Worm (Caenorhabditis elegans) whole organism, midembryonic: Measurements from ENCODE around the gene C09G9.5.
A peak's percentile ranks its signal among the peaks of the same experiment; 100 is the strongest.

ENCODE experiments used
- T22C8.4 ChIP-seq: fragments of 200-800 bp; sonication (Bioruptor generic); IDR thresholded peaks from 2 replicates; pipeline ENCODE4 v1.3.6; 2022; ENCODE audit warnings: missing genetic modification characterization, missing compliant biosample characterization
- cog-1 ChIP-seq: sonication (generic microtip); optimal IDR thresholded peaks from 2 replicates; lab custom pipeline; 2016; ENCODE audit warnings: missing genetic modification characterization, missing compliant biosample characterization
- flt-1 ChIP-seq: fragments of 200-800 bp; sonication (Bioruptor generic); IDR thresholded peaks from 2 replicates; pipeline ENCODE4 v1.3.6; 2022; ENCODE audit warnings: missing genetic modification characterization, missing compliant biosample characterization
- klf-2 ChIP-seq: fragments of 200-800 bp; sonication (Bioruptor generic); conservative IDR thresholded peaks from 2 replicates; pipeline ENCODE4 v1.3.6; 2022; ENCODE audit warnings: missing genetic modification reagents, missing genetic modification characterization, missing compliant biosample characterization
- med-1 ChIP-seq: sonication (generic microtip); optimal IDR thresholded peaks from 2 replicates; lab custom pipeline; 2017; ENCODE audit warnings: missing genetic modification characterization, mild to moderate bottlenecking, missing compliant biosample characterization, antibody characterized with exemption, missing genetic modification reagents; ENCODE audit not compliant: insufficient read depth
- ref-1 ChIP-seq: fragments of 200-800 bp; sonication (Bioruptor generic); conservative IDR thresholded peaks from 2 replicates; pipeline ENCODE4 v1.3.6; 2022; ENCODE audit warnings: missing genetic modification reagents, missing genetic modification characterization, missing compliant biosample characterization
- tab-1 ChIP-seq: fragments of 200-800 bp; sonication (Bioruptor generic); IDR thresholded peaks from 2 replicates; pipeline ENCODE4 v1.3.6; 2022; ENCODE audit warnings: missing genetic modification characterization, missing compliant biosample characterization
- ztf-23 ChIP-seq: fragments of 200-800 bp; sonication (Bioruptor generic); IDR thresholded peaks from 2 replicates; pipeline ENCODE4 v1.3.6; 2022; ENCODE audit warnings: missing genetic modification reagents, missing genetic modification characterization, missing compliant biosample characterization
- ztf-29 ChIP-seq: fragments of 200-800 bp; sonication (Bioruptor generic); IDR thresholded peaks from 2 replicates; pipeline ENCODE4 v1.3.6; 2022; ENCODE audit warnings: missing genetic modification reagents, missing genetic modification characterization, missing compliant biosample characterization

Gene C09G9.5

DNA sequence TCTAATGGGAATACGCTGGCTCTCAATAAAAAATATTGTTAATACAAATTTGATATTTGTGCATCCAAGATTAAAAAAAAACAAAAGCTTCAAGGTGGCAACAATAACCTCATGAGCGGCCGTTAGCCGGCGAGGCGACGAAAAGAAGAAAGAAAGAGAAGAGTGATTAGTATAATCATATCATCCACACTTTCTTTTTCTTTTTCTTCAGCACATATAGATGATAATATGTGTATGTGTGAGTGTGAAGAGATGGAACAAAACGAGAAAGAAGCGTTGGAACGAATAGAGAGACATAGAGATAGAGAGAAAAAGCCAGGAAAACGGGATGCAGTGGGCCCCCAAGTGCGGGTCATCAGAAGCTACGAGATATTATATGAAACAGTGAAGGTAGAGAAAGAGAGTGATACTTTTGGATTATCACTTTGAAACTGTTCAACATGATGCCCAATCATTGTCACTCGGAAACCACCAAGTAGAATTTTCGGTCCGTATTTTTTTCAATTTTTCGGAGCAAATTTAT, 34.0 kb downstream of the C09G9.5 start:
- TF ChIP-seq klf-2 (GFP tag; lab: Robert Waterston, UW) (no peak), T22C8.4 (GFP tag; lab: Robert Waterston, UW) (no peak), med-1 (GFP tag; lab: Kevin White, UChicago) (no peak), cog-1 (tag; lab: Kevin White, UChicago) (no peak), tab-1 (GFP tag; lab: Robert Waterston, UW) (no peak), ztf-23 (0 out of 2 replicates have a peak, but pooled peaks have one; percentile 6), ref-1 (GFP tag; lab: Robert Waterston, UW) (no peak)

DNA sequence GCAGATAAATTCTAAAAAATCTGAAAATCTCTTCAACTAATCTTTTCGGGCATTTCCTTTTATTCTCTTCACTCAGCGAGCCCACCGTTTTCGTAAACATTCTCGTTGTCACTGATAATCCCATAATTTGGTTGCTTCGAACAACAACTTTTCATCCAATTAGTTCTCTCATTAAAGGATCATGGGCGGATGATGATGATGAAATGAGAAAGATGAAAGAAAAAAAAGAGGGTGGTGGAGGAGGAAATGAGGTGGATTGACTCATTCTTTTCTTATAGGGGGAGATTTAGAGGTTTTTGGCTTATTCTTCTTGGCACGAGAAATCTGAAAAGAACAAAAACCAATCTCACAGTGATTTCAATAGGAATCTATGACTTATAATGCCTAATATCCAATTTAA, 34.8 kb downstream of the C09G9.5 start:
- TF ChIP-seq cog-1 (tag; lab: Kevin White, UChicago) (no peak), klf-2 (GFP tag; lab: Robert Waterston, UW) (no peak), flt-1 (GFP tag; lab: Robert Waterston, UW) (no peak), T22C8.4 (GFP tag; lab: Robert Waterston, UW) (no peak), tab-1 (GFP tag; lab: Robert Waterston, UW) (no peak), ztf-29 (no peak), ztf-23 (no peak), med-1 (GFP tag; lab: Kevin White, UChicago) (no peak), ref-1 (GFP tag; lab: Robert Waterston, UW) (no peak)

DNA sequence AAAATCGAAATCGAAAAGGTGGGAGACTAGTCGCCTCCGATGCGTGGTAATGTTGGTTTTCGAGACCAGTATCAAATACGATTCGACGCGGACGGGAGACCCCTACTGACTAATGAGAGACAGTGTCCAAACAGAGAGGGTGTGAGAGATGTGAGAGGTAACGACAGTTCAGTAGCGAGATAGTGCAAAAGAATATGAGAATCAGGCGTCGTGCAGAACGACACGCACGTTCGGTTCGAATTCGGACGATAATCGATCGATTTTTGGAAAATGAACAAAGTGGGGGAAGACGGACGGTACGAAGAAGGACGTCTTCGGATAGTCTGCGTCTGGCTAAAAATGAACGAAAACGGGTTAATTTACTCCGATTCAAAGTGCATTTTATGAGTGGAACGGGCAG, 35.6 kb downstream of the C09G9.5 start, which contains the start of gene D1046.16:
Gene D1046.16 (plus strand): TSS at position 195 of the 400 bp plus-strand sequence.
- TF ChIP-seq med-1 (GFP tag; lab: Kevin White, UChicago) (no peak), flt-1 (GFP tag; lab: Robert Waterston, UW) (no peak), tab-1 (GFP tag; lab: Robert Waterston, UW) (no peak), T22C8.4 (GFP tag; lab: Robert Waterston, UW) (peak; percentile 82), cog-1 (tag; lab: Kevin White, UChicago) (no peak)

DNA sequence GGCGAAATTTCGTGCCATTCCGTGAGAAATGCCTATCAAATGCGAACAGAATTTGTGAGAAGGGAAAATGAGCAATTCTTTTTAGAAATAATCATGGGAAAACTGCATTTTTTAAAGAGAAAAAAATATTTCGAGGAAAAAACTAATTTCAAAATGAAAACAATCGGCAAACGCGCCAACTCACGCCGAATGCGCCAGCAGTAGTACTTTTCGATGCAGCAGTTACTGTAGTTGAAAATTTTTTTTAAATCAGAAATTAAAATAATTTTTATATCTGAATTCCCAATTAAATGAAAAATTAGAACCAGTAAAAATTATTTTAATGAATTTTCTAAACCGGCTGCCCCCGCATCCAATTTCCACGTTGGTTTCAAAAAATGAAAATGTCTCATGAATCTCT, 37.1 kb downstream of the C09G9.5 start:
- no peak for TF ChIP-seq ztf-23
- TF ChIP-seq T22C8.4 (GFP tag; lab: Robert Waterston, UW), result no peak
- no peak for TF ChIP-seq ref-1 (GFP tag; lab: Robert Waterston, UW)

- no peak for TF ChIP-seq T22C8.4 (GFP tag; lab: Robert Waterston, UW)
- no peak for TF ChIP-seq tab-1 (GFP tag; lab: Robert Waterston, UW)
- no peak for TF ChIP-seq med-1 (GFP tag; lab: Kevin White, UChicago)
- TF ChIP-seq klf-2 (GFP tag; lab: Robert Waterston, UW), result no peak
- TF ChIP-seq ztf-29, result no peak
- TF ChIP-seq ztf-23, result no peak
- no peak for TF ChIP-seq ref-1 (GFP tag; lab: Robert Waterston, UW)
- no peak for TF ChIP-seq flt-1 (GFP tag; lab: Robert Waterston, UW)
- TF ChIP-seq cog-1 (tag; lab: Kevin White, UChicago), result no peak
Measured at ce11 chrIV:8924126-8924525, 37.8 kb downstream of the C09G9.5 start.

DNA sequence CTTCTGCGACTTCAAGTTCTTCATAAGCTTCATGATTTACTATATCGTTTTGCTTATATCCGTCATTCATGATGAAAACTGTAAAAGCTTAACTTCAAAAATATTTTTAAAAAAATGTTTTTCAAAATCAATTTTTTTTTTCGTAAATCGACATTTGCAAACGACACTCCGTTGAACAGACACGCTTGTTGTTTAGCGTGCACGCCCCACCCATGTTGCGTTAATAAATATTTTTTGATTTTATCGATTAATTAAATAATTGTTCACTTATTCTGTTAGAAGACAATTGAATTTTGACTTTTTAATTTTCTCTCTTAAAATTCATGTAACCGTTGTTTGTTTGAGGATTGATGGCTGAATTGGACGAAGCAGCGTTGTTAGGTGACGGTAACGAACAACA, 39.7 kb downstream of the C09G9.5 start, which contains the start of the genes D1046.2 and cfim-2:
Gene D1046.2 (minus strand): TSS at position 78 of the 400 bp plus-strand sequence.
Gene cfim-2 (plus strand): TSS at position 335 of the 400 bp plus-strand sequence.
- TF ChIP-seq ztf-23 (no peak), klf-2 (GFP tag; lab: Robert Waterston, UW) (no peak), flt-1 (GFP tag; lab: Robert Waterston, UW) (no peak), ztf-29 (no peak), med-1 (GFP tag; lab: Kevin White, UChicago) (no peak), tab-1 (GFP tag; lab: Robert Waterston, UW) (no peak), T22C8.4 (GFP tag; lab: Robert Waterston, UW) (no peak), ref-1 (GFP tag; lab: Robert Waterston, UW) (no peak), cog-1 (tag; lab: Kevin White, UChicago) (no peak)

ce11 chrIV:8926511-8926910, 40.2 kb downstream of the C09G9.5 start:
- TF ChIP-seq ztf-23 (no peak), T22C8.4 (GFP tag; lab: Robert Waterston, UW) (no peak), tab-1 (GFP tag; lab: Robert Waterston, UW) (no peak), klf-2 (GFP tag; lab: Robert Waterston, UW) (no peak), ztf-29 (no peak), flt-1 (GFP tag; lab: Robert Waterston, UW) (no peak), ref-1 (GFP tag; lab: Robert Waterston, UW) (no peak), med-1 (GFP tag; lab: Kevin White, UChicago) (no peak), cog-1 (tag; lab: Kevin White, UChicago) (no peak)

DNA sequence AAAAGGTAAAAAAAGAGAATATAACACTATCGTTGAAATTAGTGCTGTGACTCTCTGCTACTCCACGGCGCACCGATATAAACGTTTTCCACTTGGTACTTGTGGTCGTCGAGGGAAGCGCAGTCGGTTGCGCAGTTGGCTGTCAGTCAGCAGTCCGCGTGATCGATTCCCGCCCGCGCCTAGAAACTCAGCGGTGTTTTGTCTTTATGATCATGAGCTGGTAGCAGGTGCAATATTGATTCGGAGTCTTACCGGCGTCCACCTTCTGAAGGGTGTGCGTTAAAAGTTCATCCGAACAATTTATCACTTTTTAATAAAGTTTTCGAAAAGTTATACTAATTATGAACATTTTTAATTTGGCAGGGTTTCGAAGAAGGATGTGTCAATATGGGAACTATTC, 40.8 kb downstream of the C09G9.5 start:
- peak; percentile 97 for TF ChIP-seq T22C8.4 (GFP tag; lab: Robert Waterston, UW)
- peak; percentile 98 for TF ChIP-seq flt-1 (GFP tag; lab: Robert Waterston, UW)
- TF ChIP-seq med-1 (GFP tag; lab: Kevin White, UChicago), result peak; percentile 82
- TF ChIP-seq ztf-29, result peak; percentile 96
- peak; percentile 96 for TF ChIP-seq klf-2 (GFP tag; lab: Robert Waterston, UW)
- peak; percentile 98 for TF ChIP-seq tab-1 (GFP tag; lab: Robert Waterston, UW)
- peak; percentile 83 for TF ChIP-seq cog-1 (tag; lab: Kevin White, UChicago)
- peak; percentile 91 for TF ChIP-seq ref-1 (GFP tag; lab: Robert Waterston, UW)
- peak; percentile 96 for TF ChIP-seq ztf-23

ce11 chrIV:8929942-8930492, 43.7 kb downstream of the C09G9.5 start, which contains the start of the genes D1046.18 and slc-25A26:
Gene D1046.18, plus strand, starts transcription at chrIV:8930242.
Gene slc-25A26, plus strand, starts transcription at chrIV:8930442.
- TF ChIP-seq tab-1 (GFP tag; lab: Robert Waterston, UW) (no peak), ztf-29 (no peak), ref-1 (GFP tag; lab: Robert Waterston, UW) (no peak), flt-1 (GFP tag; lab: Robert Waterston, UW) (no peak), ztf-23 (no peak), T22C8.4 (GFP tag; lab: Robert Waterston, UW) (no peak), med-1 (GFP tag; lab: Kevin White, UChicago) (no peak), klf-2 (GFP tag; lab: Robert Waterston, UW) (no peak), cog-1 (tag; lab: Kevin White, UChicago) (no peak)
